Fruit fly (Drosophila melanogaster) S2 (cell line): ENCODE data around the gene side.

Experiments used
- CG8478 ChIP-seq: fragments of >200 bp; optimal IDR thresholded peaks from 2 replicates; lab custom pipeline; 2018
- CTCF ChIP-seq, 2 experiments: fragments of >200 bp; optimal IDR thresholded peaks; 2 replicates each; lab custom pipeline; 2018

The side gene

dm6 chr3R:27407049-27407448 is 30.2 kb downstream of the side start:
- TF ChIP-seq CG8478 (lab: Kevin White, UChicago) (no peak), CTCF (optimal IDR thresholded peaks at IDR 0.05; lab: Kevin White, UChicago) (no peak)

- TF ChIP-seq CG8478 (lab: Kevin White, UChicago) (no peak), CTCF (optimal IDR thresholded peaks at IDR 0.05; lab: Kevin White, UChicago) (no peak)
Observed at dm6 chr3R:27368617-27369016, 68.7 kb downstream of the side start, which contains the start of gene CG46335. CG46335 (minus strand) TSS chr3R:27368717.

dm6 chr3R:27340322-27340721 is 97.0 kb downstream of the side start, which contains the start of gene CG42534:
CG42534 (plus strand) TSS chr3R:27340622.
- TF ChIP-seq CTCF (optimal IDR thresholded peaks at IDR 0.05; lab: Kevin White, UChicago) (no peak), CG8478 (lab: Kevin White, UChicago) (no peak)

DNA sequence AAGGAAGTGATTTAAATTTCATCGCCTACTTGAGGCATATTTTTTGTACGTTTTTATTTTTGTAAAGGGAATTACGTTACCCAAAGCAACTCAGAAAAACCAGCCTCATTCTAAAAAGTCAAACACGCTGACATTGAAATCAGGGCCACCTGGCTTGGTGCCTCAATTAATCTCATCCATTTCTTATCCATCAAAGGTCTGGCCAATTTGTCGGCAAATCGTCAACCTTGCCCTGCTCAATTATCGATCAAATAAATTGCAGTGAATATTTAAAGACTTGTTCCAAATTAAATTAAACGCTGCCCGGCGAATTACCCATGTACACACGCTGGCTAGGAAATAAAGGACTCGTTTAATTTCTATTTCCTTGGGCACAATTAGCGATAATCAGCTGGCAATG is 106.5 kb downstream of the side start, which contains the start of gene CG3330:
Gene CG3330, minus strand, starts transcription at position 101 of the 400 bp plus-strand sequence.
- TF ChIP-seq CTCF (optimal IDR thresholded peaks at IDR 0.05; lab: Kevin White, UChicago) (no peak), CG8478 (lab: Kevin White, UChicago) (no peak)
